Fruit fly (Drosophila melanogaster): Measurements from ENCODE around the gene Akh.

The Akh gene

dm6 chr3L:4102496-4103257, 38.6 kb upstream of the Akh start, which contains the start of gene CG14995 (continued):
- TF ChIP-seq CG7963 (GFP tag; IDR thresholded peaks at IDR 0.05; ENCODE audit: partially characterized antibody) (peak; percentile 36; the same call in 1 of the 3 replicates), B-H2 (GFP tag; optimal IDR thresholded peaks at IDR 0.05) (no peak), CG18476 (GFP tag; optimal IDR thresholded peaks at IDR 0.05) (no peak), klu (GFP tag; IDR thresholded peaks at IDR 0.05) (no peak), CG12942 (GFP tag; optimal IDR thresholded peaks at IDR 0.05) (no peak), Asciz (GFP tag; optimal IDR thresholded peaks at IDR 0.05) (no peak), Optix (GFP tag; IDR thresholded peaks at IDR 0.05) (no peak), crol (GFP tag; IDR thresholded peaks at IDR 0.05) (no peak), TFAM (GFP tag; optimal IDR thresholded peaks at IDR 0.05) (no peak), vfl (GFP tag; optimal IDR thresholded peaks at IDR 0.05) (no peak), Ptx1 (GFP tag; IDR thresholded peaks at IDR 0.05) (no peak), grau (tag; optimal IDR thresholded peaks at IDR 0.05) (peak; percentile 9), ac (GFP tag; optimal IDR thresholded peaks at IDR 0.05) (no peak), CG6683 (GFP tag; optimal IDR thresholded peaks at IDR 0.05) (no peak), CG1647 (GFP tag; optimal IDR thresholded peaks at IDR 0.05) (no peak), MBD-R2 (GFP tag; IDR thresholded peaks at IDR 0.05) (0 out of 2 replicates have a peak, but pooled peaks have one; percentile 21), CG18619 (GFP tag; optimal IDR thresholded peaks at IDR 0.05) (no peak), CG15479 (GFP tag; optimal IDR thresholded peaks at IDR 0.05) (no peak), Dip3 (GFP tag; optimal IDR thresholded peaks at IDR 0.05) (no peak), Sry-δ (GFP tag; optimal IDR thresholded peaks at IDR 0.05) (peak; percentile 91), run (tag; optimal IDR thresholded peaks at IDR 0.05) (no peak), tll (GFP tag; optimal IDR thresholded peaks at IDR 0.05) (no peak), chif (GFP tag; optimal IDR thresholded peaks at IDR 0.05) (no peak), Fer3 (tag; optimal IDR thresholded peaks at IDR 0.05) (no peak), gsb-n (tag; optimal IDR thresholded peaks at IDR 0.05) (no peak), grn (GFP tag; optimal IDR thresholded peaks at IDR 0.05) (no peak), Hr51 (GFP tag; optimal IDR thresholded peaks at IDR 0.05) (no peak), Six4 (GFP tag; optimal IDR thresholded peaks at IDR 0.05) (no peak), eve (GFP tag; optimal IDR thresholded peaks at IDR 0.05) (no peak), CG17385 (GFP tag; optimal IDR thresholded peaks at IDR 0.05) (peak; percentile 39), CG14710 (tag; optimal IDR thresholded peaks at IDR 0.05) (peak; percentile 99), row (GFP tag; IDR thresholded peaks at IDR 0.05) (peak; percentile 49), CG8944 (GFP tag; optimal IDR thresholded peaks at IDR 0.05) (no peak), H15 (GFP tag; IDR thresholded peaks at IDR 0.05) (no peak), nerfin-2 (GFP tag; IDR thresholded peaks at IDR 0.05; ENCODE audit: partially characterized antibody) (no peak), btn (GFP tag; optimal IDR thresholded peaks at IDR 0.05) (no peak), odd (GFP tag; optimal IDR thresholded peaks at IDR 0.05) (peak; percentile 14), CG13123 (GFP tag; optimal IDR thresholded peaks at IDR 0.05) (no peak), Gsc (GFP tag; IDR thresholded peaks at IDR 0.05) (no peak), caup (GFP tag; optimal IDR thresholded peaks at IDR 0.05; ENCODE audit: severe bottlenecking) (peak; percentile 31), CG3065 (GFP tag; optimal IDR thresholded peaks at IDR 0.05) (no peak), CG31224 (GFP tag; IDR thresholded peaks at IDR 0.05) (no peak), CG6854 (GFP tag; optimal IDR thresholded peaks at IDR 0.05) (peak; percentile 53), kni (GFP tag; optimal IDR thresholded peaks at IDR 0.05) (peak; percentile 56), CG1529 (GFP tag; optimal IDR thresholded peaks at IDR 0.05) (no peak), mam (GFP tag; optimal IDR thresholded peaks at IDR 0.05) (no peak), CG13775 (GFP tag; optimal IDR thresholded peaks at IDR 0.05) (no peak), Hmr (GFP tag; optimal IDR thresholded peaks at IDR 0.05) (peak; percentile 45), Ravus (GFP tag; IDR thresholded peaks at IDR 0.05) (no peak)

Data from whole organism, embryonic.